Worm (Caenorhabditis elegans) whole organism, early embryonic: ENCODE measurements around the gene T10D4.7.

Experiments
- B0310.2 ChIP-seq: sonication (generic microtip); optimal IDR thresholded peaks from 2 replicates; lab custom pipeline; 2016; ENCODE audit warnings: mild to moderate bottlenecking, missing genetic modification characterization, missing compliant biosample characterization
- F13C5.2 ChIP-seq: sonication (generic microtip); optimal IDR thresholded peaks from 2 replicates; lab custom pipeline; 2017; ENCODE audit warnings: mild to moderate bottlenecking, missing genetic modification characterization, inconsistent platforms, missing compliant biosample characterization
- aly-1 ChIP-seq: sonication (generic microtip); optimal IDR thresholded peaks from 2 replicates; lab custom pipeline; 2016; ENCODE audit warnings: missing genetic modification characterization, missing compliant biosample characterization
- ama-1 ChIP-seq: fragments of 150-350 bp; optimal IDR thresholded peaks from 2 replicates; lab custom pipeline; 2014
- ceh-36 ChIP-seq: sonication (generic microtip); optimal IDR thresholded peaks from 2 replicates; lab custom pipeline; 2016; ENCODE audit warnings: missing genetic modification characterization, inconsistent platforms, missing compliant biosample characterization
- ets-7 ChIP-seq: sonication (generic microtip); optimal IDR thresholded peaks from 2 replicates; lab custom pipeline; 2016; ENCODE audit warnings: missing genotype, missing genetic modification characterization, missing compliant biosample characterization
- flt-1 ChIP-seq: fragments of 200-800 bp; sonication (Bioruptor generic); IDR thresholded peaks from 2 replicates; pipeline ENCODE4 v1.3.6; 2022; ENCODE audit warnings: missing genetic modification characterization, missing compliant biosample characterization
- hmbx-1 ChIP-seq: sonication (generic microtip); optimal IDR thresholded peaks from 2 replicates; lab custom pipeline; 2016; ENCODE audit warnings: mild to moderate bottlenecking, missing genetic modification characterization, missing compliant biosample characterization
- hmg-4 ChIP-seq: fragments of 200-800 bp; sonication (Bioruptor generic); optimal IDR thresholded peaks from 2 replicates; lab custom pipeline; 2018; ENCODE audit warnings: mild to moderate bottlenecking, missing genetic modification characterization, missing compliant biosample characterization
- hnd-1 ChIP-seq: sonication (generic microtip); optimal IDR thresholded peaks from 2 replicates; lab custom pipeline; 2016; ENCODE audit warnings: missing genetic modification characterization, missing compliant biosample characterization
- pes-1 ChIP-seq: fragments of 200-800 bp; sonication (Bioruptor generic); IDR thresholded peaks from 2 replicates; pipeline ENCODE4 v1.3.6; 2022; ENCODE audit warnings: missing genetic modification reagents, missing genetic modification characterization, missing compliant biosample characterization
- scrt-1 ChIP-seq: fragments of 200-800 bp; sonication (Bioruptor generic); IDR thresholded peaks from 2 replicates; pipeline ENCODE4 v1.3.6; 2022; ENCODE audit warnings: missing genetic modification characterization, missing compliant biosample characterization
- tbx-11 ChIP-seq: fragments of 200-800 bp; sonication (Bioruptor generic); IDR thresholded peaks from 2 replicates; pipeline ENCODE4 v1.3.6; 2022; ENCODE audit warnings: missing genetic modification characterization, missing compliant biosample characterization
- tbx-37 ChIP-seq: fragments of 200-800 bp; sonication (Bioruptor generic); conservative IDR thresholded peaks from 2 replicates; pipeline ENCODE4 v1.3.6; 2022; ENCODE audit warnings: missing genetic modification reagents, missing genetic modification characterization, missing compliant biosample characterization

ce11 chrII:3151615-3152014 is 34.0 kb downstream of the T10D4.7 start, which contains the start of the genes T10D4.14 and T10D4.19:
- TF ChIP-seq ama-1 = no peak
- TF ChIP-seq aly-1 = no peak
- no peak for TF ChIP-seq flt-1 (GFP tag; lab: Robert Waterston, UW)
- no peak for TF ChIP-seq F13C5.2
- no peak for TF ChIP-seq tbx-11 (GFP tag; lab: Robert Waterston, UW)
- TF ChIP-seq hnd-1 = no peak
- no peak for TF ChIP-seq pes-1 (GFP tag; lab: Robert Waterston, UW)
- TF ChIP-seq B0310.2 = no peak
- TF ChIP-seq tbx-37 (GFP tag; lab: Robert Waterston, UW) = no peak
- TF ChIP-seq hmg-4 (GFP tag; lab: Kevin White, UChicago) = no peak
- TF ChIP-seq ets-7 (tag; lab: Kevin White, UChicago) = no peak
- no peak for TF ChIP-seq hmbx-1 (tag; lab: Kevin White, UChicago)
- TF ChIP-seq ceh-36 (tag; lab: Kevin White, UChicago) = no peak
- no peak for TF ChIP-seq scrt-1 (GFP tag; lab: Robert Waterston, UW)
